Fruit fly (Drosophila melanogaster) whole organism, embryonic: Measurements from ENCODE around the gene CG13024.

ENCODE experiments used
- ATbp ChIP-seq: fragments of 200-800 bp; sonication (Bioruptor generic); optimal IDR thresholded peaks from 2 replicates; lab custom pipeline; 2017; ENCODE audit warnings: missing biosample characterization, mild to moderate bottlenecking, missing genetic modification characterization, missing genetic modification reagents
- Awh ChIP-seq: fragments of 200-800 bp; sonication (Bioruptor generic); IDR thresholded peaks from 2 replicates; pipeline ENCODE4, ENCODE4 v1.3.6; 2022; ENCODE audit warnings: missing biosample characterization, missing genetic modification characterization
- BEAF-32 ChIP-seq: fragments of 200-800 bp; sonication (Bioruptor generic); optimal IDR thresholded peaks from 3 replicates; lab custom pipeline; 2017; ENCODE audit warnings: missing biosample characterization, missing genetic modification characterization, mild to moderate bottlenecking, moderate library complexity, missing genetic modification reagents
- CG10147 ChIP-seq: fragments of 200-800 bp; sonication (Bioruptor generic); optimal IDR thresholded peaks from 2 replicates; lab custom pipeline; 2019; ENCODE audit warnings: missing biosample characterization, mild to moderate bottlenecking, missing genetic modification characterization, moderate library complexity
- CG10431 ChIP-seq: fragments of 200-800 bp; sonication (Bioruptor generic); optimal IDR thresholded peaks from 3 replicates; lab custom pipeline; 2018; ENCODE audit warnings: missing biosample characterization, mild to moderate bottlenecking, missing genetic modification characterization
- CG10654 ChIP-seq: fragments of 200-800 bp; sonication (Bioruptor generic); optimal IDR thresholded peaks from 2 replicates; lab custom pipeline; 2016; ENCODE audit warnings: missing biosample characterization, missing genetic modification characterization
- CG11247 ChIP-seq: fragments of 200-800 bp; sonication (Bioruptor generic); IDR thresholded peaks from 2 replicates; pipeline ENCODE4 v1.3.6; 2022; ENCODE audit warnings: missing biosample characterization, missing genetic modification characterization
- CG12299 ChIP-seq: fragments of 200-800 bp; sonication (Bioruptor generic); optimal IDR thresholded peaks from 2 replicates; lab custom pipeline; 2018; ENCODE audit warnings: missing biosample characterization, mild to moderate bottlenecking, missing genetic modification characterization
- CG12391 ChIP-seq: fragments of 200-800 bp; sonication (Bioruptor generic); optimal IDR thresholded peaks from 3 replicates; lab custom pipeline; 2018; ENCODE audit warnings: missing biosample characterization, mild to moderate bottlenecking, missing genetic modification characterization, moderate library complexity
- CG12659 ChIP-seq: fragments of 200-800 bp; sonication (Bioruptor generic); optimal IDR thresholded peaks from 3 replicates; lab custom pipeline; 2017; ENCODE audit warnings: mild to moderate bottlenecking, missing biosample characterization, missing genetic modification reagents, missing genetic modification characterization
- CG13287 ChIP-seq: fragments of 200-800 bp; sonication (Bioruptor generic); IDR thresholded peaks from 2 replicates; pipeline ENCODE4 v1.3.6; 2022; ENCODE audit warnings: missing biosample characterization, missing genetic modification characterization; ENCODE audit not compliant: partially characterized antibody
- CG1529 ChIP-seq: fragments of 200-800 bp; sonication (Bioruptor generic); optimal IDR thresholded peaks from 3 replicates; lab custom pipeline; 2018; ENCODE audit warnings: missing biosample characterization, missing genetic modification characterization
- CG17802 ChIP-seq: fragments of 200-800 bp; sonication (Bioruptor generic); optimal IDR thresholded peaks from 2 replicates; lab custom pipeline; 2018; ENCODE audit warnings: missing biosample characterization, mild to moderate bottlenecking, missing genetic modification characterization, moderate library complexity
- CG2120 ChIP-seq: fragments of 200-800 bp; sonication (Bioruptor generic); optimal IDR thresholded peaks from 3 replicates; lab custom pipeline; 2016; ENCODE audit warnings: missing biosample characterization, missing genetic modification characterization
- CG31365 ChIP-seq: fragments of 200-800 bp; sonication (Bioruptor generic); optimal IDR thresholded peaks from 2 replicates; lab custom pipeline; 2018; ENCODE audit warnings: missing biosample characterization, mild to moderate bottlenecking, missing genetic modification characterization
- CG4282 ChIP-seq: fragments of 200-800 bp; sonication (Bioruptor generic); optimal IDR thresholded peaks from 2 replicates; lab custom pipeline; 2016; ENCODE audit warnings: missing biosample characterization, missing genetic modification characterization
- CG4360 ChIP-seq: fragments of 200-800 bp; sonication (Bioruptor generic); IDR thresholded peaks from 2 replicates; pipeline ENCODE4 v1.3.6; 2022; ENCODE audit warnings: missing biosample characterization, missing genetic modification characterization
- CG4424 ChIP-seq: fragments of 200-800 bp; sonication (Bioruptor generic); optimal IDR thresholded peaks from 3 replicates; lab custom pipeline; 2016; ENCODE audit warnings: missing biosample characterization, missing genetic modification characterization
- CG7271 ChIP-seq: fragments of 200-800 bp; sonication (Bioruptor generic); optimal IDR thresholded peaks from 2 replicates; lab custom pipeline; 2018; ENCODE audit warnings: missing biosample characterization, mild to moderate bottlenecking, missing genetic modification characterization, moderate library complexity
- CG7963 ChIP-seq: fragments of 200-800 bp; sonication (Bioruptor generic); IDR thresholded peaks from 3 replicates; pipeline ENCODE4 v1.3.6; 2022; ENCODE audit warnings: missing biosample characterization, missing genetic modification characterization; ENCODE audit not compliant: partially characterized antibody
- CG9727 ChIP-seq: fragments of 200-800 bp; sonication (Bioruptor generic); optimal IDR thresholded peaks from 3 replicates; lab custom pipeline; 2017; ENCODE audit warnings: missing biosample characterization, mild to moderate bottlenecking, missing genetic modification characterization
- D ChIP-seq, 2 experiments: fragments of 200-800 bp in 1 of 2; fragments of >200 bp in 1 of 2; sonication (Bioruptor generic) in 1 of 2; optimal IDR thresholded peaks; 2 replicates in 1 of 2; 3 replicates in 1 of 2; lab custom pipeline; 2017; ENCODE audit warnings: mild to moderate bottlenecking in 1 of 2, missing biosample characterization in 1 of 2, missing genetic modification characterization in 1 of 2, missing genetic modification reagents in 1 of 2
- D19B ChIP-seq: fragments of 200-800 bp; sonication (Bioruptor generic); optimal IDR thresholded peaks from 2 replicates; lab custom pipeline; 2017; ENCODE audit warnings: missing biosample characterization, mild to moderate bottlenecking, missing genetic modification characterization
- Doc3 ChIP-seq: fragments of 200-800 bp; sonication (Bioruptor generic); IDR thresholded peaks from 3 replicates; pipeline ENCODE4 v1.3.6; 2022; ENCODE audit warnings: missing biosample characterization, missing genetic modification characterization; ENCODE audit not compliant: partially characterized antibody
- HLH3B ChIP-seq: fragments of 200-800 bp; sonication (Bioruptor generic); IDR thresholded peaks from 2 replicates; pipeline ENCODE4 v1.3.6; 2022; ENCODE audit warnings: missing biosample characterization, missing genetic modification characterization
- Hand ChIP-seq: fragments of 200-800 bp; sonication (Bioruptor generic); optimal IDR thresholded peaks from 2 replicates; lab custom pipeline; 2017; ENCODE audit warnings: mild to moderate bottlenecking, missing biosample characterization, missing genetic modification reagents, missing genetic modification characterization
- Hr78 ChIP-seq, 2 experiments: fragments of 200-800 bp in 1 of 2; fragments of >200 bp in 1 of 2; sonication (Bioruptor generic) in 1 of 2; optimal IDR thresholded peaks; 2 replicates each; lab custom pipeline; 2017 to 2019; ENCODE audit warnings: missing biosample characterization in 2 of 2, missing genetic modification characterization in 2 of 2, mild to moderate bottlenecking in 1 of 2, moderate library complexity in 1 of 2
- Nf-YB ChIP-seq: fragments of 200-800 bp; sonication (Bioruptor generic); optimal IDR thresholded peaks from 3 replicates; lab custom pipeline; 2019; ENCODE audit warnings: missing biosample characterization, mild to moderate bottlenecking, missing genetic modification characterization, moderate library complexity
- Poxn ChIP-seq: fragments of 200-800 bp; sonication (Bioruptor generic); IDR thresholded peaks from 2 replicates; pipeline ENCODE4 v1.3.6; 2022; ENCODE audit warnings: missing biosample characterization, missing genetic modification characterization
- Sin3A ChIP-seq: fragments of >200 bp; optimal IDR thresholded peaks from 2 replicates; lab custom pipeline; 2018
- Sox100B ChIP-seq: fragments of 200-800 bp; sonication (Bioruptor generic); optimal IDR thresholded peaks from 3 replicates; lab custom pipeline; 2018; ENCODE audit warnings: missing biosample characterization, mild to moderate bottlenecking, missing genetic modification characterization
- Ssrp ChIP-seq: fragments of 200-800 bp; sonication (Bioruptor generic); optimal IDR thresholded peaks from 2 replicates; lab custom pipeline; 2018; ENCODE audit warnings: missing biosample characterization, mild to moderate bottlenecking, missing genetic modification characterization, moderate library complexity
- amos ChIP-seq: fragments of 200-800 bp; sonication (Bioruptor generic); IDR thresholded peaks from 2 replicates; pipeline ENCODE4 v1.3.6; 2022; ENCODE audit warnings: missing biosample characterization, missing genetic modification characterization; ENCODE audit not compliant: partially characterized antibody
- bcd ChIP-seq: fragments of 200-800 bp; sonication (Bioruptor generic); optimal IDR thresholded peaks from 2 replicates; lab custom pipeline; 2017; ENCODE audit warnings: missing biosample characterization, mild to moderate bottlenecking, missing genetic modification characterization
- crol ChIP-seq: fragments of 200-800 bp; sonication (Bioruptor generic); IDR thresholded peaks from 2 replicates; pipeline ENCODE4 v1.3.6; 2022; ENCODE audit warnings: missing biosample characterization, missing genetic modification characterization
- ewg ChIP-seq: fragments of 200-800 bp; sonication (Bioruptor generic); optimal IDR thresholded peaks from 3 replicates; lab custom pipeline; 2017; ENCODE audit warnings: mild to moderate bottlenecking, missing biosample characterization, missing genetic modification reagents, missing genetic modification characterization
- ftz-f1 ChIP-seq: fragments of 200-800 bp; sonication (Bioruptor generic); optimal IDR thresholded peaks from 2 replicates; lab custom pipeline; 2016; ENCODE audit warnings: missing biosample characterization, missing genetic modification characterization
- hkb ChIP-seq, 2 experiments: fragments of 200-800 bp in 1 of 2; fragments of >200 bp in 1 of 2; sonication (Bioruptor generic) in 1 of 2; IDR thresholded peaks in 1 of 2; optimal IDR thresholded peaks in 1 of 2; 2 replicates each; pipeline versions ENCODE4 v1.3.6 to Lab custom; 2017 to 2022; ENCODE audit warnings: missing biosample characterization in 1 of 2, missing genetic modification characterization in 1 of 2
- lab ChIP-seq: fragments of 200-800 bp; sonication (Bioruptor generic); optimal IDR thresholded peaks from 3 replicates; lab custom pipeline; 2017; ENCODE audit warnings: missing biosample characterization, missing genetic modification characterization, mild to moderate bottlenecking, moderate library complexity, missing genetic modification reagents
- maf-S ChIP-seq: fragments of 200-800 bp; sonication (Bioruptor generic); optimal IDR thresholded peaks from 2 replicates; lab custom pipeline; 2016; ENCODE audit warnings: missing biosample characterization, missing genetic modification characterization
- mld ChIP-seq: fragments of 200-800 bp; sonication (Bioruptor generic); IDR thresholded peaks from 3 replicates; pipeline ENCODE4 v1.3.6; 2022; ENCODE audit warnings: missing biosample characterization, missing genetic modification characterization; ENCODE audit not compliant: partially characterized antibody
- nerfin-1 ChIP-seq: fragments of 200-800 bp; sonication (Bioruptor generic); optimal IDR thresholded peaks from 3 replicates; lab custom pipeline; 2019; ENCODE audit warnings: missing biosample characterization, mild to moderate bottlenecking, missing genetic modification characterization, moderate library complexity
- otp ChIP-seq: fragments of 200-800 bp; sonication (Bioruptor generic); IDR thresholded peaks from 3 replicates; pipeline ENCODE4, ENCODE4 v1.3.6; 2022; ENCODE audit warnings: missing biosample characterization, missing genetic modification characterization
- sima ChIP-seq: fragments of 200-800 bp; sonication (Bioruptor generic); optimal IDR thresholded peaks from 2 replicates; lab custom pipeline; 2016; ENCODE audit warnings: missing biosample characterization, missing genetic modification characterization
- stc ChIP-seq: fragments of 200-800 bp; sonication (Bioruptor generic); IDR thresholded peaks from 2 replicates; pipeline ENCODE4 v1.3.6; 2022; ENCODE audit warnings: missing biosample characterization, missing genetic modification characterization
- trh ChIP-seq: fragments of 200-800 bp; sonication (Bioruptor generic); optimal IDR thresholded peaks from 2 replicates; lab custom pipeline; 2016; ENCODE audit warnings: missing biosample characterization, missing genetic modification characterization
- ttk ChIP-seq: fragments of 200-800 bp; sonication (Bioruptor generic); IDR thresholded peaks from 2 replicates; pipeline ENCODE4 v2.1.2; 2022; ENCODE audit warnings: missing biosample characterization, missing genetic modification characterization

Gene CG13024

DNA sequence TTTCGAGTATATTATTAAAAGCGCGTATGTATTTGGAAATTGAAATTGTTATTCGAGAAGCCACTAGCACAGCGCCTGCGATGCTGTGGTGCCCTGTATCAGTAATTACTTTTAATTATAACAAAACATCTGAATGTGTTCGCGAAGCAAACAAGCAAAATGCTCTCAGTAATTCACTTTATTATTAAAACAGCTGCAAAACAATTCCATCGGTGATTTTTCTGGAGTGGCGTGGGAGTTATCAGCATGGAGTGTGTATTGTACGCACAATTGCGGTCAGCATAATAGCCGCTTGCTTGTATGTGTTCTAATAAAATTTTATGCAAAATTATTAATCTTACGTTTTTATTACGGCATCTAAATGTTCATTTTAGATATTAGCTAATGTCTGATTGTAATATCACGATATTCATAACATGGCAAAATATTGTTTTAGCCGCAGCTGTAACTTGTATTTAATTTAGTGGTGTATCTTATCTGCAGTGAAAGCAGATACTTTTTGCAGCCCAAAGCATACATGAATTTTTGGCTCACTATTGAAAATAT lies 46.6 kb downstream of the CG13024 start (continued):
- peak; percentile 77 for TF ChIP-seq Ssrp
- no peak for TF ChIP-seq Poxn (GFP tag; lab: Robert Waterston, UW)
- no peak for TF ChIP-seq D (optimal IDR thresholded peaks at IDR 0.05; lab: Kevin White, UChicago)
- TF ChIP-seq D (GFP tag; optimal IDR thresholded peaks at IDR 0.05; lab: Kevin White, UChicago), result peak; percentile 82
- TF ChIP-seq CG13287 (GFP tag; lab: Robert Waterston, UW), result no peak
- TF ChIP-seq CG9727 (GFP tag; lab: Kevin White, UChicago), result peak; percentile 80
- TF ChIP-seq Nf-YB, result peak; percentile 59
- peak; percentile 68 for TF ChIP-seq CG12299 (tag; lab: Kevin White, UChicago)
- TF ChIP-seq CG12391 (tag; lab: Kevin White, UChicago), result peak; percentile 75
- TF ChIP-seq D19B (GFP tag; lab: Kevin White, UChicago), result peak; percentile 9
- TF ChIP-seq CG4360 (GFP tag; lab: Robert Waterston, UW), result 0 out of 2 replicates have a peak, but pooled peaks have one; percentile 9
- no peak for TF ChIP-seq CG10147 (GFP tag; lab: Kevin White, UChicago)
- peak; percentile 37 for TF ChIP-seq CG12659
- TF ChIP-seq, all 482 proteins: peak for 284

DNA sequence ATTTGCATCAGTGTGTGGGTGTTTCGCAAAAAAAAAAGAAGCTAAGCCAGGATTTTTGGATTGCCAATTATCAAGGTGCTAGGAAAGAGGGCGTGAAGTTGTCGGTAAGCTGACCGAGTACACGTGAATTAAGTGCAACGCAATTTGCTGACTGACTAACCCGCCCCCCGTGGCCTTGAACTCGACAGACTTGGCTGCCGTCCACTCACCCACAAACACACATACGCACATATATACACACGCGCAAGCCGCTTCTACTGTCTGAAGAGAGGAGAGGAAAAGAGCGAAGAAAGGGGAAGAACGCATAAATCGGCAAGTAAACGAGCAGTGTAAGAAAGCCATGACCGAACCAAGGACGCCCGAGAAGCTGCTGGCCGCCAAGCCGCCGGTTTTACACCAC lies 48.6 kb downstream of the CG13024 start:
- peak in 1 of 2 experiments; percentile 52 for TF ChIP-seq Hr78 (GFP tag; optimal IDR thresholded peaks at IDR 0.05; lab: Kevin White, UChicago)
- TF ChIP-seq bcd (GFP tag; lab: Kevin White, UChicago), result no peak
- TF ChIP-seq CG4424 (GFP tag; lab: Kevin White, UChicago), result no peak
- no peak for TF ChIP-seq CG10431
- no peak for TF ChIP-seq mld
- no peak for TF ChIP-seq CG11247 (GFP tag; lab: Robert Waterston, UW)
- TF ChIP-seq HLH3B (GFP tag; lab: Robert Waterston, UW), result no peak
- no peak for TF ChIP-seq CG2120 (GFP tag; lab: Kevin White, UChicago)
- TF ChIP-seq lab (GFP tag; lab: Kevin White, UChicago), result no peak
- no peak for TF ChIP-seq sima (GFP tag; lab: Kevin White, UChicago)
- TF ChIP-seq Sox100B (GFP tag; lab: Kevin White, UChicago), result no peak
- TF ChIP-seq hkb (optimal IDR thresholded peaks at IDR 0.05; lab: Kevin White, UChicago), result no peak
- no peak for TF ChIP-seq hkb (GFP tag; IDR thresholded peaks at IDR 0.05; lab: Robert Waterston, UW)
- TF ChIP-seq CG1529 (GFP tag; lab: Kevin White, UChicago), result no peak
- no peak for TF ChIP-seq Sin3A (lab: Kevin White, UChicago)
- TF ChIP-seq Hand, result no peak
- TF ChIP-seq crol, result peak; percentile 60
- TF ChIP-seq CG31365 (tag; lab: Kevin White, UChicago), result no peak
- TF ChIP-seq Doc3 (GFP tag; lab: Robert Waterston, UW), result no peak
- TF ChIP-seq maf-S, result no peak
- TF ChIP-seq nerfin-1 (tag; lab: Kevin White, UChicago), result peak; percentile 69
- TF ChIP-seq BEAF-32 (GFP tag; lab: Kevin White, UChicago), result no peak
- TF ChIP-seq CG10654 (GFP tag; lab: Kevin White, UChicago), result no peak
- no peak for TF ChIP-seq trh
- TF ChIP-seq ATbp (GFP tag; lab: Kevin White, UChicago), result no peak
- TF ChIP-seq CG17802, result no peak
- TF ChIP-seq stc, result 0 out of 2 replicates have a peak, but pooled peaks have one; percentile 8
- no peak for TF ChIP-seq otp (GFP tag; lab: Robert Waterston, UW)
- no peak for TF ChIP-seq amos (GFP tag; lab: Robert Waterston, UW)
- no peak for TF ChIP-seq CG4282 (GFP tag; lab: Kevin White, UChicago)
- TF ChIP-seq ttk (GFP tag; lab: Robert Waterston, UW), result no peak
- TF ChIP-seq ftz-f1, result peak; percentile 54
- TF ChIP-seq CG7963 (GFP tag; lab: Robert Waterston, UW), result 0 out of 3 replicates have a peak, but pooled peaks have one; percentile 2
- TF ChIP-seq Awh (GFP tag; lab: Robert Waterston, UW), result no peak
- no peak for TF ChIP-seq CG7271 (tag; lab: Kevin White, UChicago)
- no peak for TF ChIP-seq ewg (GFP tag; lab: Kevin White, UChicago)
